Fruit fly (Drosophila melanogaster) whole organism, embryonic: ENCODE measurements around the gene Dif.

Experiments
- Asciz ChIP-seq: fragments of 200-800 bp; sonication (Bioruptor generic); optimal IDR thresholded peaks from 2 replicates; lab custom pipeline; 2017; ENCODE audit warnings: missing biosample characterization, mild to moderate bottlenecking, missing genetic modification characterization, missing genetic modification reagents
- Awh ChIP-seq: fragments of 200-800 bp; sonication (Bioruptor generic); IDR thresholded peaks from 2 replicates; pipeline ENCODE4, ENCODE4 v1.3.6; 2022; ENCODE audit warnings: missing biosample characterization, missing genetic modification characterization
- CG11456 ChIP-seq: fragments of 200-800 bp; sonication (Bioruptor generic); IDR thresholded peaks from 3 replicates; pipeline ENCODE4 v1.3.6; 2022; ENCODE audit warnings: missing biosample characterization, missing genetic modification characterization
- CG11696 ChIP-seq: fragments of 200-800 bp; sonication (Bioruptor generic); IDR thresholded peaks from 2 replicates; pipeline ENCODE4 v1.3.6; 2022; ENCODE audit warnings: missing biosample characterization, missing genetic modification characterization
- CG12942 ChIP-seq: fragments of 200-800 bp; sonication (Bioruptor generic); optimal IDR thresholded peaks from 3 replicates; lab custom pipeline; 2016; ENCODE audit warnings: missing biosample characterization, missing genetic modification characterization
- CG15601 ChIP-seq: fragments of 200-800 bp; sonication (Bioruptor generic); optimal IDR thresholded peaks from 3 replicates; lab custom pipeline; 2019; ENCODE audit warnings: missing biosample characterization, mild to moderate bottlenecking, missing genetic modification characterization, moderate library complexity
- CG2116 ChIP-seq: fragments of 200-800 bp; sonication (Bioruptor generic); optimal IDR thresholded peaks from 3 replicates; lab custom pipeline; 2018; ENCODE audit warnings: missing biosample characterization, mild to moderate bottlenecking, missing genetic modification characterization
- CG2678 ChIP-seq: fragments of 200-800 bp; sonication (Bioruptor generic); optimal IDR thresholded peaks from 3 replicates; lab custom pipeline; 2019; ENCODE audit warnings: missing biosample characterization, mild to moderate bottlenecking, missing genetic modification characterization, moderate library complexity
- CG2875 ChIP-seq: fragments of 200-800 bp; sonication (Bioruptor generic); optimal IDR thresholded peaks from 2 replicates; lab custom pipeline; 2017; ENCODE audit warnings: missing biosample characterization, mild to moderate bottlenecking, missing genetic modification characterization, missing genetic modification reagents
- CG34376 ChIP-seq: fragments of 200-800 bp; sonication (Bioruptor generic); optimal IDR thresholded peaks from 2 replicates; lab custom pipeline; 2018; ENCODE audit warnings: missing biosample characterization, mild to moderate bottlenecking, missing genetic modification characterization
- CG5953 ChIP-seq: fragments of 200-800 bp; sonication (Bioruptor generic); IDR thresholded peaks from 2 replicates; pipeline ENCODE4 v1.3.6; 2022; ENCODE audit warnings: missing biosample characterization, missing genetic modification characterization
- CG6272 ChIP-seq: fragments of 200-800 bp; sonication (Bioruptor generic); IDR thresholded peaks from 2 replicates; pipeline ENCODE4 v1.3.6; 2022; ENCODE audit warnings: missing biosample characterization, missing genetic modification characterization
- CG6765 ChIP-seq: fragments of 200-800 bp; sonication (Bioruptor generic); optimal IDR thresholded peaks from 3 replicates; lab custom pipeline; 2017; ENCODE audit warnings: missing biosample characterization, mild to moderate bottlenecking, missing genetic modification characterization
- CG8281 ChIP-seq: fragments of 200-800 bp; sonication (Bioruptor generic); optimal IDR thresholded peaks from 2 replicates; lab custom pipeline; 2018; ENCODE audit warnings: missing biosample characterization, mild to moderate bottlenecking, missing genetic modification characterization, moderate library complexity
- CG8290 ChIP-seq, 3 experiments: fragments of 200-800 bp; sonication (Bioruptor generic); optimal IDR thresholded peaks; 2 replicates each; lab custom pipeline; 2016 to 2019; ENCODE audit warnings: missing biosample characterization in 3 of 3, missing genetic modification characterization in 3 of 3, mild to moderate bottlenecking in 2 of 3, moderate library complexity in 1 of 3
- CG8478 ChIP-seq: fragments of >200 bp; optimal IDR thresholded peaks from 2 replicates; lab custom pipeline; 2018
- CoRest ChIP-seq: fragments of 200-800 bp; sonication (Bioruptor generic); optimal IDR thresholded peaks from 3 replicates; lab custom pipeline; 2018; ENCODE audit warnings: missing biosample characterization, mild to moderate bottlenecking, missing genetic modification characterization, moderate library complexity
- D ChIP-seq, 2 experiments: fragments of 200-800 bp in 1 of 2; fragments of >200 bp in 1 of 2; sonication (Bioruptor generic) in 1 of 2; optimal IDR thresholded peaks; 2 replicates in 1 of 2; 3 replicates in 1 of 2; lab custom pipeline; 2017; ENCODE audit warnings: mild to moderate bottlenecking in 1 of 2, missing biosample characterization in 1 of 2, missing genetic modification characterization in 1 of 2, missing genetic modification reagents in 1 of 2
- Dfd ChIP-seq, 2 experiments: fragments of >200 bp; optimal IDR thresholded peaks; 2 replicates each; lab custom pipeline; 2017; ENCODE audit warnings: missing biosample characterization in 2 of 2, missing genetic modification characterization in 2 of 2
- E2f2 ChIP-seq: fragments of 200-800 bp; sonication (Bioruptor generic); IDR thresholded peaks from 2 replicates; pipeline ENCODE4 v1.3.6; 2022; ENCODE audit warnings: missing biosample characterization, missing genetic modification characterization
- HLH4C ChIP-seq: fragments of 200-800 bp; sonication (Bioruptor generic); IDR thresholded peaks from 3 replicates; pipeline ENCODE4 v1.3.6; 2022; ENCODE audit warnings: missing biosample characterization, missing genetic modification characterization; ENCODE audit not compliant: partially characterized antibody
- Hand ChIP-seq: fragments of 200-800 bp; sonication (Bioruptor generic); optimal IDR thresholded peaks from 2 replicates; lab custom pipeline; 2017; ENCODE audit warnings: mild to moderate bottlenecking, missing biosample characterization, missing genetic modification reagents, missing genetic modification characterization
- Hey ChIP-seq: fragments of 200-800 bp; sonication (Bioruptor generic); optimal IDR thresholded peaks from 3 replicates; lab custom pipeline; 2018; ENCODE audit warnings: missing biosample characterization, mild to moderate bottlenecking, missing genetic modification characterization
- Ssrp ChIP-seq: fragments of 200-800 bp; sonication (Bioruptor generic); optimal IDR thresholded peaks from 2 replicates; lab custom pipeline; 2018; ENCODE audit warnings: missing biosample characterization, mild to moderate bottlenecking, missing genetic modification characterization, moderate library complexity
- ara ChIP-seq: fragments of 200-800 bp; sonication (Bioruptor generic); IDR thresholded peaks from 2 replicates; pipeline ENCODE4 v1.3.6; 2022; ENCODE audit warnings: missing biosample characterization, missing genetic modification characterization
- bsh ChIP-seq, 2 experiments: fragments of 200-800 bp; sonication (Bioruptor generic); optimal IDR thresholded peaks; 2 replicates each; lab custom pipeline; 2017 to 2018; ENCODE audit warnings: mild to moderate bottlenecking in 2 of 2, missing biosample characterization in 2 of 2, missing genetic modification characterization in 2 of 2, moderate library complexity in 1 of 2
- cato ChIP-seq: fragments of 200-800 bp; sonication (Bioruptor generic); optimal IDR thresholded peaks from 2 replicates; lab custom pipeline; 2016; ENCODE audit warnings: missing biosample characterization, missing genetic modification characterization, borderline replicate concordance
- dimm ChIP-seq: fragments of 200-800 bp; sonication (Bioruptor generic); IDR thresholded peaks from 2 replicates; pipeline ENCODE4 v1.3.6; 2022; ENCODE audit warnings: missing biosample characterization, missing genetic modification characterization
- disco-r ChIP-seq: fragments of 200-800 bp; sonication (Bioruptor generic); optimal IDR thresholded peaks from 2 replicates; lab custom pipeline; 2016; ENCODE audit warnings: missing biosample characterization, missing genetic modification characterization
- emc ChIP-seq: fragments of 200-800 bp; sonication (Bioruptor generic); optimal IDR thresholded peaks from 2 replicates; lab custom pipeline; 2016; ENCODE audit warnings: missing biosample characterization, missing genetic modification characterization
- esg ChIP-seq: fragments of 200-800 bp; sonication (Bioruptor generic); conservative IDR thresholded peaks from 2 replicates; pipeline ENCODE4 v1.3.6; 2022; ENCODE audit warnings: missing biosample characterization, missing genetic modification characterization
- fu2 ChIP-seq: fragments of 200-800 bp; sonication (Bioruptor generic); optimal IDR thresholded peaks from 2 replicates; lab custom pipeline; 2016; ENCODE audit warnings: missing biosample characterization, missing genetic modification characterization
- gem ChIP-seq: fragments of 200-800 bp; sonication (Bioruptor generic); optimal IDR thresholded peaks from 2 replicates; lab custom pipeline; 2019; ENCODE audit warnings: missing biosample characterization, mild to moderate bottlenecking, missing genetic modification characterization, moderate library complexity
- grau ChIP-seq: fragments of 200-800 bp; optimal IDR thresholded peaks from 3 replicates; lab custom pipeline; 2019; ENCODE audit warnings: missing biosample characterization, mild to moderate bottlenecking, missing genetic modification characterization, moderate library complexity
- gro ChIP-seq: fragments of 200-800 bp; sonication (Bioruptor generic); optimal IDR thresholded peaks from 2 replicates; lab custom pipeline; 2016; ENCODE audit warnings: missing biosample characterization, missing genetic modification characterization
- lov ChIP-seq, 2 experiments: fragments of 200-800 bp in 1 of 2; fragments of >200 bp in 1 of 2; sonication (Bioruptor generic) in 1 of 2; IDR thresholded peaks in 1 of 2; optimal IDR thresholded peaks in 1 of 2; 2 replicates in 1 of 2; 3 replicates in 1 of 2; pipeline versions ENCODE4 v1.3.6 to Lab custom; 2017 to 2022; ENCODE audit warnings: missing biosample characterization in 1 of 2, missing genetic modification characterization in 1 of 2
- odd ChIP-seq: fragments of 200-800 bp; sonication (Bioruptor generic); optimal IDR thresholded peaks from 2 replicates; lab custom pipeline; 2017; ENCODE audit warnings: missing biosample characterization, mild to moderate bottlenecking, missing genetic modification characterization
- phol ChIP-seq: fragments of 200-800 bp; sonication (Bioruptor generic); optimal IDR thresholded peaks from 3 replicates; lab custom pipeline; 2018; ENCODE audit warnings: missing biosample characterization, mild to moderate bottlenecking, missing genetic modification characterization, moderate library complexity
- prd ChIP-seq, 3 experiments: fragments of >200 bp in 2 of 3; fragments of 200-800 bp in 1 of 3; sonication (Bioruptor generic) in 1 of 3; optimal IDR thresholded peaks in 2 of 3; IDR thresholded peaks in 1 of 3; 2 replicates in 2 of 3; 3 replicates in 1 of 3; pipeline versions ENCODE4 v1.3.6 to Lab custom; 2017 to 2022; ENCODE audit warnings: missing biosample characterization in 1 of 3, missing genetic modification characterization in 1 of 3
- psq ChIP-seq: fragments of 200-800 bp; sonication (Bioruptor generic); optimal IDR thresholded peaks from 2 replicates; lab custom pipeline; 2017; ENCODE audit warnings: missing biosample characterization, missing genetic modification characterization
- sens ChIP-seq: fragments of 200-800 bp; sonication (Bioruptor generic); peaks from one replicate; lab custom pipeline; 2016; ENCODE audit warnings: missing biosample characterization, missing genetic modification characterization
- sens-2 ChIP-seq: fragments of 200-800 bp; sonication (Bioruptor generic); IDR thresholded peaks from 2 replicates; pipeline ENCODE4 v1.3.6; 2022; ENCODE audit warnings: missing biosample characterization, missing genetic modification characterization
- sug ChIP-seq: fragments of 200-800 bp; optimal IDR thresholded peaks from 2 replicates; lab custom pipeline; 2019; ENCODE audit warnings: missing biosample characterization, mild to moderate bottlenecking, missing genetic modification characterization, moderate library complexity
- tll ChIP-seq, 2 experiments: fragments of 200-800 bp in 1 of 2; fragments of >200 bp in 1 of 2; sonication (Bioruptor generic) in 1 of 2; optimal IDR thresholded peaks; 2 replicates each; lab custom pipeline; 2017 to 2019; ENCODE audit warnings: missing biosample characterization in 2 of 2, missing genetic modification characterization in 2 of 2, mild to moderate bottlenecking in 1 of 2, moderate library complexity in 1 of 2
- tup ChIP-seq: fragments of 200-800 bp; sonication (Bioruptor generic); optimal IDR thresholded peaks from 2 replicates; lab custom pipeline; 2016; ENCODE audit warnings: missing biosample characterization, mild to moderate bottlenecking, missing genetic modification characterization, moderate library complexity
- tx ChIP-seq: fragments of 200-800 bp; sonication (Bioruptor generic); optimal IDR thresholded peaks from 2 replicates; lab custom pipeline; 2016; ENCODE audit warnings: missing biosample characterization, missing genetic modification characterization
- unpg ChIP-seq: fragments of 200-800 bp; sonication (Bioruptor generic); optimal IDR thresholded peaks from 3 replicates; lab custom pipeline; 2018; ENCODE audit warnings: missing biosample characterization, mild to moderate bottlenecking, missing genetic modification characterization, moderate library complexity
- zf30C ChIP-seq: fragments of 200-800 bp; sonication (Bioruptor generic); optimal IDR thresholded peaks from 3 replicates; lab custom pipeline; 2018; ENCODE audit warnings: missing biosample characterization, mild to moderate bottlenecking, missing genetic modification characterization

The Dif gene

dm6 chr2L:17387735-17388367 is 45.1 kb downstream of the Dif start (continued):
- peak; percentile 10 for TF ChIP-seq gem (tag; lab: Kevin White, UChicago)
- TF ChIP-seq CG12942 (GFP tag; lab: Kevin White, UChicago) = no peak
- TF ChIP-seq disco-r = no peak
- no peak for TF ChIP-seq phol (tag; lab: Kevin White, UChicago)
- no peak for TF ChIP-seq CG8281 (tag; lab: Kevin White, UChicago)
- no peak for TF ChIP-seq unpg (GFP tag; lab: Kevin White, UChicago)
- TF ChIP-seq tll (GFP tag; optimal IDR thresholded peaks at IDR 0.05; lab: Kevin White, UChicago) = no peak
- peak; percentile 49 for TF ChIP-seq Asciz (GFP tag; lab: Kevin White, UChicago)
- TF ChIP-seq odd = no peak
- TF ChIP-seq ara (GFP tag; lab: Robert Waterston, UW) = no peak
- peak; percentile 19 for TF ChIP-seq CG6765 (GFP tag; lab: Kevin White, UChicago)
- TF ChIP-seq D (optimal IDR thresholded peaks at IDR 0.05; lab: Kevin White, UChicago) = no peak
- no peak for TF ChIP-seq D (GFP tag; optimal IDR thresholded peaks at IDR 0.05; lab: Kevin White, UChicago)
- peak; percentile 34 for TF ChIP-seq sug (tag; lab: Kevin White, UChicago)
- no peak for TF ChIP-seq HLH4C (GFP tag; lab: Robert Waterston, UW)
- TF ChIP-seq bsh (GFP tag; optimal IDR thresholded peaks at IDR 0.05; lab: Kevin White, UChicago) = no peak
- no peak for TF ChIP-seq tup (GFP tag; lab: Kevin White, UChicago)
- no peak for TF ChIP-seq dimm (GFP tag; lab: Robert Waterston, UW)
- no peak for TF ChIP-seq prd (optimal IDR thresholded peaks at IDR 0.05; lab: Kevin White, UChicago)
- TF ChIP-seq prd (GFP tag; IDR thresholded peaks at IDR 0.05; lab: Robert Waterston, UW) = no peak
- peak; percentile 16 for TF ChIP-seq gro (GFP tag; lab: Kevin White, UChicago)
- TF ChIP-seq cato (GFP tag; lab: Kevin White, UChicago) = no peak
- no peak for TF ChIP-seq CG8478
- no peak for TF ChIP-seq esg (GFP tag; lab: Robert Waterston, UW)
- peak; percentile 45 for TF ChIP-seq CG2678 (tag; lab: Kevin White, UChicago)
- TF ChIP-seq grau (tag; lab: Kevin White, UChicago) = no peak
- no peak for TF ChIP-seq CG8290 (GFP tag; optimal IDR thresholded peaks at IDR 0.05; lab: Kevin White, UChicago)
- peak in 1 of 2 experiments; percentile 75 for TF ChIP-seq CG8290 (tag; optimal IDR thresholded peaks at IDR 0.05; lab: Kevin White, UChicago)
- no peak for TF ChIP-seq lov (optimal IDR thresholded peaks at IDR 0.05; lab: Kevin White, UChicago)
- TF ChIP-seq lov (GFP tag; IDR thresholded peaks at IDR 0.05; lab: Robert Waterston, UW) = no peak
- TF ChIP-seq CG11696 (GFP tag; lab: Robert Waterston, UW) = no peak
- no peak for TF ChIP-seq Dfd (GFP tag; optimal IDR thresholded peaks at IDR 0.05; lab: Kevin White, UChicago)
- no peak for TF ChIP-seq Awh (GFP tag; lab: Robert Waterston, UW)
- no peak for TF ChIP-seq CG2116 (GFP tag; lab: Kevin White, UChicago)
- TF ChIP-seq CG6272 (GFP tag; lab: Robert Waterston, UW) = no peak
- no peak for TF ChIP-seq sens-2 (GFP tag; lab: Robert Waterston, UW)
- TF ChIP-seq sens (GFP tag; lab: Kevin White, UChicago) = peak; percentile 71
- peak; percentile 23 for TF ChIP-seq CG2875 (GFP tag; lab: Kevin White, UChicago)
- no peak for TF ChIP-seq emc (GFP tag; lab: Kevin White, UChicago)
- TF ChIP-seq CG15601 (tag; lab: Kevin White, UChicago) = no peak
- no peak for TF ChIP-seq Hand (GFP tag; lab: Kevin White, UChicago)
- peak; percentile 55 for TF ChIP-seq CG34376 (GFP tag; lab: Kevin White, UChicago)
- peak; percentile 7 for TF ChIP-seq Hey (tag; lab: Kevin White, UChicago)
- no peak for TF ChIP-seq Ssrp (tag; lab: Kevin White, UChicago)
- no peak for TF ChIP-seq psq (GFP tag; lab: Kevin White, UChicago)
- 0 out of 2 replicates have a peak, but pooled peaks have one; percentile 21 for TF ChIP-seq CG5953
- TF ChIP-seq E2f2 (GFP tag; lab: Robert Waterston, UW) = no peak
- no peak for TF ChIP-seq fu2
- TF ChIP-seq CG11456 = no peak
- no peak for TF ChIP-seq tx
- TF ChIP-seq CoRest (tag; lab: Kevin White, UChicago) = no peak
- TF ChIP-seq zf30C (GFP tag; lab: Kevin White, UChicago) = no peak
